Fruit fly (Drosophila melanogaster) whole organism, prepupa: ENCODE results near the gene Odj.

Experiments used
- CG10669 ChIP-seq: fragments of 200-800 bp; sonication (Bioruptor generic); optimal IDR thresholded peaks from 3 replicates; lab custom pipeline; 2018; ENCODE audit warnings: missing biosample characterization, mild to moderate bottlenecking, missing genetic modification characterization, moderate library complexity
- CG34406 ChIP-seq: fragments of 200-800 bp; sonication (Bioruptor generic); optimal IDR thresholded peaks from 3 replicates; lab custom pipeline; 2016; ENCODE audit warnings: missing biosample characterization, missing genetic modification characterization
- CG8632 ChIP-seq: fragments of 200-800 bp; sonication (Bioruptor generic); optimal IDR thresholded peaks from 3 replicates; lab custom pipeline; 2016; ENCODE audit warnings: missing biosample characterization, missing genetic modification characterization
- Eip75B ChIP-seq: fragments of 200-800 bp; sonication (Bioruptor generic); optimal IDR thresholded peaks from 3 replicates; lab custom pipeline; 2016; ENCODE audit warnings: missing biosample characterization, missing genetic modification characterization
- Hr39 ChIP-seq: fragments of 200-800 bp; sonication (Bioruptor generic); optimal IDR thresholded peaks from 2 replicates; lab custom pipeline; 2016; ENCODE audit warnings: missing biosample characterization, missing genetic modification characterization
- Hr4 ChIP-seq: fragments of 200-800 bp; sonication (Bioruptor generic); optimal IDR thresholded peaks from 3 replicates; lab custom pipeline; 2016; ENCODE audit warnings: missing biosample characterization, missing genetic modification characterization
- Lpt ChIP-seq: fragments of 200-800 bp; sonication (Bioruptor generic); optimal IDR thresholded peaks from 3 replicates; lab custom pipeline; 2016; ENCODE audit warnings: missing biosample characterization, missing genetic modification characterization
- Sox15 ChIP-seq: fragments of 200-800 bp; sonication (Bioruptor generic); optimal IDR thresholded peaks from 3 replicates; lab custom pipeline; 2016; ENCODE audit warnings: missing biosample characterization, missing genetic modification characterization
- acj6 ChIP-seq: fragments of 200-800 bp; sonication (Bioruptor generic); optimal IDR thresholded peaks from 3 replicates; lab custom pipeline; 2016; ENCODE audit warnings: missing biosample characterization, missing genetic modification characterization
- lz ChIP-seq: fragments of 200-800 bp; sonication (Bioruptor generic); optimal IDR thresholded peaks from 3 replicates; lab custom pipeline; 2016; ENCODE audit warnings: missing biosample characterization, missing genetic modification characterization

- peak; percentile 89 for TF ChIP-seq lz (GFP tag; lab: Kevin White, UChicago)
- TF ChIP-seq CG34406 (GFP tag; lab: Kevin White, UChicago), result peak; percentile 75
- no peak for TF ChIP-seq Hr39 (GFP tag; lab: Kevin White, UChicago)
- TF ChIP-seq acj6 (GFP tag; lab: Kevin White, UChicago), result no peak
- no peak for TF ChIP-seq Hr4 (GFP tag; lab: Kevin White, UChicago)
- peak; percentile 35 for TF ChIP-seq Lpt
- TF ChIP-seq Eip75B, result peak; percentile 73
- TF ChIP-seq Sox15 (GFP tag; lab: Kevin White, UChicago), result peak; percentile 71
- peak; percentile 70 for TF ChIP-seq CG10669 (GFP tag; lab: Kevin White, UChicago)
- TF ChIP-seq CG8632 (GFP tag; lab: Kevin White, UChicago), result peak; percentile 69
Measured at dm6 chr3R:17798211-17798737, 10.7 kb downstream of the Odj start, which contains the start of gene CG7379.
